Worm (Caenorhabditis elegans) whole organism, young adult: ENCODE measurements around the gene col-180.

Source experiments
- B0336.3 ChIP-seq: fragments of 200-800 bp; sonication (Bioruptor generic); IDR thresholded peaks from 2 replicates; pipeline ENCODE4 v1.3.6; 2022; ENCODE audit warnings: missing genetic modification characterization, missing compliant biosample characterization
- C06A6.2 ChIP-seq: fragments of 200-800 bp; sonication (Bioruptor generic); conservative IDR thresholded peaks from 2 replicates; pipeline ENCODE4 v1.3.6; 2022; ENCODE audit warnings: missing genetic modification characterization, missing compliant biosample characterization
- F10E7.11 ChIP-seq: sonication (generic microtip); optimal IDR thresholded peaks from 2 replicates; lab custom pipeline; 2017; ENCODE audit warnings: mild to moderate bottlenecking, missing genetic modification characterization, moderate library complexity, missing compliant biosample characterization
- K11D2.4 ChIP-seq: fragments of 200-800 bp; sonication (Bioruptor generic); IDR thresholded peaks from 2 replicates; pipeline ENCODE4 v1.3.6; 2022; ENCODE audit warnings: missing genetic modification reagents, missing genetic modification characterization, missing compliant biosample characterization
- Y79H2A.3 ChIP-seq: fragments of 200-800 bp; sonication (Bioruptor generic); conservative IDR thresholded peaks from 2 replicates; pipeline ENCODE4 v1.3.6; 2022; ENCODE audit warnings: missing genetic modification reagents, missing genetic modification characterization, missing compliant biosample characterization
- aptf-2 ChIP-seq: fragments of 200-800 bp; sonication (Bioruptor generic); conservative IDR thresholded peaks from 2 replicates; pipeline ENCODE4 v1.3.6; 2022; ENCODE audit warnings: missing genetic modification reagents, missing genetic modification characterization, missing compliant biosample characterization
- athp-1 ChIP-seq: sonication (generic microtip); optimal IDR thresholded peaks from 2 replicates; lab custom pipeline; 2017; ENCODE audit warnings: mild to moderate bottlenecking, missing genetic modification characterization, missing compliant biosample characterization
- ccch-3 ChIP-seq: fragments of 200-800 bp; sonication (Bioruptor generic); optimal IDR thresholded peaks from 2 replicates; lab custom pipeline; 2018; ENCODE audit warnings: mild to moderate bottlenecking, missing genetic modification characterization, missing compliant biosample characterization
- dpff-1 ChIP-seq: sonication (generic microtip); optimal IDR thresholded peaks from 2 replicates; lab custom pipeline; 2017; ENCODE audit warnings: mild to moderate bottlenecking, missing genetic modification characterization, missing compliant biosample characterization
- hsf-1 ChIP-seq: fragments of 200-800 bp; sonication (Bioruptor generic); IDR thresholded peaks from 2 replicates; pipeline ENCODE4 v1.3.6; 2022; ENCODE audit warnings: missing genetic modification reagents, missing genetic modification characterization, missing compliant biosample characterization
- unc-62 ChIP-seq: fragments of 150-350 bp; optimal IDR thresholded peaks from 2 replicates; lab custom pipeline; 2014; ENCODE audit warnings: missing biosample characterization, missing genetic modification reagents, missing genetic modification characterization
- ztf-28 ChIP-seq: fragments of 200-800 bp; sonication (Bioruptor generic); IDR thresholded peaks from 2 replicates; pipeline ENCODE4 v1.3.6; 2022; ENCODE audit warnings: missing genetic modification reagents, missing genetic modification characterization, missing compliant biosample characterization

- no peak for TF ChIP-seq hsf-1 (GFP tag; lab: Robert Waterston, UW)
- no peak for TF ChIP-seq K11D2.4
- TF ChIP-seq unc-62 (GFP tag; lab: Kevin White, UChicago), result no peak
- no peak for TF ChIP-seq C06A6.2 (GFP tag; lab: Robert Waterston, UW)
- TF ChIP-seq Y79H2A.3 (GFP tag; lab: Robert Waterston, UW), result no peak
- TF ChIP-seq B0336.3 (GFP tag; lab: Robert Waterston, UW), result no peak
- no peak for TF ChIP-seq athp-1 (tag; lab: Kevin White, UChicago)
- no peak for TF ChIP-seq dpff-1 (tag; lab: Kevin White, UChicago)
- no peak for TF ChIP-seq ccch-3 (GFP tag; lab: Kevin White, UChicago)
- TF ChIP-seq ztf-28, result no peak
- TF ChIP-seq F10E7.11, result no peak
- TF ChIP-seq aptf-2, result no peak
These were observed 22.0 kb downstream of the col-180 start, which contains the start of the genes C44C10.10 and C44C10.5 for ce11 chrX:11690014-11690591.
